Worm (Caenorhabditis elegans) whole organism, young adult: Measurements from ENCODE around the gene K07C5.2.

ENCODE experiments used
- ceh-40 ChIP-seq: fragments of 200-800 bp; sonication (Bioruptor generic); IDR thresholded peaks from 2 replicates; pipeline ENCODE4 v1.3.6; 2022; ENCODE audit warnings: missing genetic modification characterization, missing compliant biosample characterization
- let-607 ChIP-seq, 2 experiments: fragments of 200-800 bp in 1 of 2; sonication (Bioruptor generic) in 1 of 2; sonication (generic microtip) in 1 of 2; optimal IDR thresholded peaks; 2 replicates each; lab custom pipeline; 2016 to 2018; ENCODE audit warnings: mild to moderate bottlenecking in 2 of 2, missing compliant biosample characterization in 2 of 2, missing genetic modification characterization in 2 of 2, moderate library complexity in 2 of 2, missing genotype in 1 of 2
- nfya-1 ChIP-seq: sonication (generic microtip); optimal IDR thresholded peaks from 2 replicates; lab custom pipeline; 2017; ENCODE audit warnings: antibody characterized with exemption, missing compliant biosample characterization, missing genetic modification characterization, borderline replicate concordance; ENCODE audit not compliant: insufficient read depth
- pha-4 ChIP-seq: fragments of 150-350 bp; sonication (generic microtip); optimal IDR thresholded peaks from 2 replicates; lab custom pipeline; 2014; ENCODE audit warnings: missing biosample characterization, missing genetic modification reagents, missing genetic modification characterization

- TF ChIP-seq nfya-1 (tag; lab: Kevin White, UChicago): no peak
- no peak for TF ChIP-seq pha-4
- TF ChIP-seq ceh-40: no peak
- TF ChIP-seq let-607 (tag; optimal IDR thresholded peaks at IDR 0.05; lab: Kevin White, UChicago): no peak
These were observed 10.8 kb downstream of the K07C5.2 start, which contains the start of gene K07C5.9 for ce11 chrV:10350054-10350453.
